Worm (Caenorhabditis elegans) whole organism, mixed stage, embryonic: ENCODE data around the gene nhr-121.
"Not testable (repeated sequence)": the region's sequence is repeated elsewhere in the genome, so short reads cannot be mapped to it uniquely, and the experiment has no call there.

ENCODE experiments used
- M03D4.4 ChIP-seq: sonication (generic microtip); optimal IDR thresholded peaks from 2 replicates; lab custom pipeline; 2017; ENCODE audit warnings: mild to moderate bottlenecking, missing genetic modification characterization, missing compliant biosample characterization
- bed-3 ChIP-seq: fragments of 200-800 bp; sonication (Bioruptor generic); optimal IDR thresholded peaks from 3 replicates; lab custom pipeline; 2018; ENCODE audit warnings: mild to moderate bottlenecking, missing genetic modification characterization, moderate library complexity, missing compliant biosample characterization
- blmp-1 ChIP-seq: fragments of 150-350 bp; optimal IDR thresholded peaks from 2 replicates; lab custom pipeline; 2014; ENCODE audit warnings: missing biosample characterization, missing genetic modification characterization
- ceh-39 ChIP-seq: fragments of 150-350 bp; optimal IDR thresholded peaks from 2 replicates; lab custom pipeline; 2014; ENCODE audit warnings: missing biosample characterization, missing genetic modification characterization
- ceh-43 ChIP-seq: fragments of 200-800 bp; sonication (Bioruptor generic); optimal IDR thresholded peaks from 2 replicates; lab custom pipeline; 2018; ENCODE audit warnings: mild to moderate bottlenecking, missing genetic modification characterization, moderate library complexity, missing compliant biosample characterization
- ces-1 ChIP-seq: fragments of 150-350 bp; optimal IDR thresholded peaks from 2 replicates; lab custom pipeline; 2014; ENCODE audit warnings: missing biosample characterization, missing genetic modification reagents, missing genetic modification characterization
- cnd-1 ChIP-seq: fragments of 200-800 bp; sonication (Bioruptor generic); optimal IDR thresholded peaks from 2 replicates; lab custom pipeline; 2018; ENCODE audit warnings: mild to moderate bottlenecking, missing genetic modification characterization, missing compliant biosample characterization
- elt-1 ChIP-seq: sonication (generic microtip); optimal IDR thresholded peaks from 2 replicates; lab custom pipeline; 2017; ENCODE audit warnings: missing genetic modification characterization, mild to moderate bottlenecking, missing compliant biosample characterization, antibody characterized with exemption, moderate library complexity, borderline replicate concordance; ENCODE audit not compliant: insufficient read depth
- elt-3 ChIP-seq: fragments of 150-350 bp; optimal IDR thresholded peaks from 2 replicates; lab custom pipeline; 2014; ENCODE audit warnings: missing biosample characterization, missing genetic modification characterization
- ham-2 ChIP-seq: fragments of 200-800 bp; sonication (Bioruptor generic); optimal IDR thresholded peaks from 2 replicates; lab custom pipeline; 2018; ENCODE audit warnings: mild to moderate bottlenecking, missing genetic modification characterization, missing compliant biosample characterization
- hlh-1 ChIP-seq: fragments of 150-350 bp; optimal IDR thresholded peaks from 2 replicates; lab custom pipeline; 2014; ENCODE audit warnings: missing biosample characterization, missing genetic modification reagents, missing genetic modification characterization
- lin-13 ChIP-seq: fragments of 150-350 bp; optimal IDR thresholded peaks from 2 replicates; lab custom pipeline; 2014; ENCODE audit warnings: missing biosample characterization, missing genetic modification characterization
- lin-32 ChIP-seq: fragments of 200-800 bp; sonication (Bioruptor generic); optimal IDR thresholded peaks from 2 replicates; lab custom pipeline; 2018; ENCODE audit warnings: mild to moderate bottlenecking, missing genetic modification characterization, missing compliant biosample characterization
- lsy-2 ChIP-seq: fragments of 150-350 bp; optimal IDR thresholded peaks from 2 replicates; lab custom pipeline; 2014; ENCODE audit warnings: missing biosample characterization, missing genetic modification characterization
- mab-5 ChIP-seq: fragments of 150-350 bp; optimal IDR thresholded peaks from 2 replicates; lab custom pipeline; 2014; ENCODE audit warnings: missing biosample characterization, missing genetic modification characterization
- mep-1 ChIP-seq: fragments of 150-350 bp; optimal IDR thresholded peaks from 2 replicates; lab custom pipeline; 2017; ENCODE audit warnings: missing biosample characterization, missing genetic modification reagents, missing genetic modification characterization, inconsistent platforms
- nhr-12 ChIP-seq: fragments of 150-350 bp; optimal IDR thresholded peaks from 2 replicates; lab custom pipeline; 2014; ENCODE audit warnings: missing biosample characterization, missing genetic modification characterization
- nhr-237 ChIP-seq: fragments of 150-350 bp; optimal IDR thresholded peaks from 2 replicates; lab custom pipeline; 2014; ENCODE audit warnings: missing biosample characterization, missing genetic modification characterization
- nhr-28 ChIP-seq: fragments of 150-350 bp; optimal IDR thresholded peaks from 2 replicates; lab custom pipeline; 2014; ENCODE audit warnings: missing biosample characterization, missing genetic modification characterization
- nhr-76 ChIP-seq: sonication (generic microtip); optimal IDR thresholded peaks from 2 replicates; lab custom pipeline; 2017; ENCODE audit warnings: missing biosample characterization, missing genetic modification characterization
- pha-4 ChIP-seq: fragments of 150-350 bp; optimal IDR thresholded peaks from 2 replicates; lab custom pipeline; 2018; ENCODE audit warnings: missing biosample characterization, missing genetic modification reagents, missing genetic modification characterization
- sem-2 ChIP-seq: fragments of 200-800 bp; sonication (Bioruptor generic); optimal IDR thresholded peaks from 2 replicates; lab custom pipeline; 2018; ENCODE audit warnings: mild to moderate bottlenecking, missing genetic modification characterization, missing compliant biosample characterization
- snpc-4 ChIP-seq: fragments of 150-350 bp; optimal IDR thresholded peaks from 2 replicates; lab custom pipeline; 2014; ENCODE audit warnings: missing biosample characterization, missing genetic modification characterization
- sptf-1 ChIP-seq: sonication (generic microtip); optimal IDR thresholded peaks from 2 replicates; lab custom pipeline; 2017; ENCODE audit warnings: mild to moderate bottlenecking, missing genetic modification characterization, moderate library complexity, missing compliant biosample characterization
- tbx-8 ChIP-seq: fragments of 200-800 bp; sonication (Bioruptor generic); optimal IDR thresholded peaks from 2 replicates; lab custom pipeline; 2018; ENCODE audit warnings: mild to moderate bottlenecking, missing genetic modification characterization, moderate library complexity, missing compliant biosample characterization
- unc-120 ChIP-seq: sonication (generic microtip); optimal IDR thresholded peaks from 2 replicates; lab custom pipeline; 2017; ENCODE audit warnings: missing genetic modification characterization, missing compliant biosample characterization; ENCODE audit not compliant: poor library complexity, severe bottlenecking
- ztf-11 ChIP-seq: fragments of 150-350 bp; optimal IDR thresholded peaks from 2 replicates; lab custom pipeline; 2014; ENCODE audit warnings: missing biosample characterization, missing genetic modification characterization

The nhr-121 gene

DNA sequence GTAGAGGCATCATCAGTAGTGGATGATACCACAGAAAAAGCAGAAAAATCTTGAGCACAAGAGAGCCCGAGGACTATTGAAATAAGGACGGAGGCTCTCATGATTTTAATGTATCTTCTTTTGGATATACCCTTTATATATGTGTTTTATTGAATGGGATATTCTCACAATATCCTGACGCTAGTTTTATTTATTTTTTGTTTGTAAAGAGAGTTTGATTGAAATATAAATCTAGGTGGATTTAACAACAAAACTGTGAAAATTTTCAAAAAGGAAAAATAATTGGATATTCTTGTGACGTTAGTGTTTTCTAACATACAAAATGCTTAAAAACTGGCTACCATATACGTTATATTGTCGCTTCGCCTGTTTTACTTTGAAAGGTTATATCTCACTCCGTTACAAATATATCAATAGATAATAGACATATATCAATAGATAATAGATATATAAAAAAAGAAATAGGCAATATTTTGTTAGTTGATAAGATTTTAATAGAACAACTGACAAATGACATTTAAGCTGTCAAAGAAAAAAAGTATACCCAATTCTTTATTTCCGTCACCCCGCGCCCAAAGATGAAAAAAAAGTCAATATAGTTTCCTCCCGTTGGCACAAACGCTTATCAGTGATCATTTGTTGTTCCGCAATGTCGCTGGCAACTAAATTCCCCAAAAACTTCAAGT lies 8.9 kb downstream of the nhr-121 start, which contains the start of the genes E02H9.7 and klo-2:
E02H9.7 (minus strand) TSS at position 101 of the 686 bp plus-strand sequence.
klo-2 (plus strand) TSS at position 636 of the 686 bp plus-strand sequence.
- no peak for TF ChIP-seq nhr-12

DNA sequence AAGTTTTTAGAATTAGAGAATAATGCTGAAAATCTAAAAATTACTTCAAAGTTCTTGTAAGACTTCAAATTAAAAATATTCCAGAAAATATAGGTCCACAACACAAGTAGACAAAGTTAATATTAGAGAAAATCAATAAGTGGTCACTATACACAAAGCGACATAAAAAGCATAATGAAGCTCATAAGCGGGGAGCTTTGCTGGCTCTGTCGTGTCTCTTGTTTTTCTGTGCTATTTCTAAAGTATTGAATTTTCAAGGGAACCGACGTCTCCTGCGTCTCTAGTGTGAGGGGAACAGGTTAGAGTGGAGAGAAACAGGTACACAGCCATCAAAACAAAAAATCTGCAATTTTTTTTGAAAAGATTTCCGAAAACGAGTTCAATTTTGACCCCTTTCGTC lies 16.1 kb downstream of the nhr-121 start, which contains the start of gene E02H9.13:
E02H9.13 (minus strand) TSS at position 199 of the 400 bp plus-strand sequence.
- TF ChIP-seq pha-4 (tag; lab: Kevin White, UChicago) (no peak), ces-1 (GFP tag; lab: Kevin White, UChicago) (peak; percentile 76), cnd-1 (tag; lab: Kevin White, UChicago) (no peak)

DNA sequence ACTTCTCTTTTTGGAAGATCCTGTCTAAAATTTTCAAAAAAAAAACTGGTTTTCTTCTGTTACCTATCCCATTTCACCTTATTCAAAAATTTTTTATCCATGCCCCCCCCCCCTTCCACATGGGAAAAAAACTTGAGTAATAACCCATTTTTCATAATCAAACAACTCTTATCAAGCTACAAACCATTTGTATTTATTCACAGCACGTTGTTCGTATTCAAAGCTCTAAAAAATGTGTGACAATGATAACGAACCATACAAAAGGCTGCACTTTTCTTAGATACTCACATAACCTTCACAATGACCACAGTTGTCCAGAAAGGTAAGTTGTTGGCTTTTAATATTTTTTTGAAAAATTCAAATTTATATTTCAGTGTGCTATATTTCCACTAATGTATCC lies 18.8 kb downstream of the nhr-121 start, which contains the start of gene E02H9.6:
E02H9.6 (plus strand) TSS at position 301 of the 400 bp plus-strand sequence.
- TF ChIP-seq lin-13 (tag; lab: Kevin White, UChicago); tbx-8 (GFP tag; lab: Kevin White, UChicago); unc-120 (tag; lab: Kevin White, UChicago): not testable (repeated sequence)

DNA sequence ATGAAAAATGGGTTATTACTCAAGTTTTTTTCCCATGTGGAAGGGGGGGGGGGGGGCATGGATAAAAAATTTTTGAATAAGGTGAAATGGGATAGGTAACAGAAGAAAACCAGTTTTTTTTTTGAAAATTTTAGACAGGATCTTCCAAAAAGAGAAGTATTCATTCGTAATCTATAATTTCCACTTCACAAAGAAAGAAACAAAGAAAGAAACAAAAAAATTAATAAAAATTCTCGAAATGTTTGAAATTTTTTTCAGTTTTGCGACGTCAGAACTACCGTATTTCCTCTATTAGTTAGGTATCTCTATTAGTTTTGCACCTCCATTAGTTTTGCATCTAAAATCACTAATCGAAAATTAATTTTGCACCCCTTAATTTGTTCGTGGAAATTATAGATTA lies 19.2 kb downstream of the nhr-121 start, which contains the start of gene W04B5.6:
W04B5.6 (minus strand) TSS at position 101 of the 400 bp plus-strand sequence.
- not testable (repeated sequence) for TF ChIP-seq hlh-1, mab-5, mep-1 (tag; lab: Kevin White, UChicago)

DNA sequence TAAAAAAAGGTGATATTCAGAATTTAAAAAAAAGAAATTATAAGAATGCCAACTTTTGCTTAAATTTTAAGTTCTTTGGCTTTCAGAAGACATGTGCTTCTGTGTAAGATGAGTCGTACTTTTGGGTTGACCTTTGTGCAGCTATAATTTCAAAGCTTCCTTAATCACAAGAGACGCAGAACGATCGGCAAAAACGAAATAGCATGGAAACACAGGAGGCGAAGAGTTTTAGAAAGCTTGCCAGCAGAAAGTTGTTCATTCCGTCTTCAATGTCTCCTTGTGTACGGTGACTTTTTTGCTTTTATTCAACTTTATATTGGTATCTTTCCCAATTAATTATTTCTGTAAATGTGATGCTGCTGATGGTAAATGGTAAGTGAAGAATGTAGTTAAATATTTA lies 21.7 kb downstream of the nhr-121 start:
- no peak for TF ChIP-seq elt-1 (tag; lab: Kevin White, UChicago)
- TF ChIP-seq ces-1 (GFP tag; lab: Kevin White, UChicago), result peak; percentile 21

DNA sequence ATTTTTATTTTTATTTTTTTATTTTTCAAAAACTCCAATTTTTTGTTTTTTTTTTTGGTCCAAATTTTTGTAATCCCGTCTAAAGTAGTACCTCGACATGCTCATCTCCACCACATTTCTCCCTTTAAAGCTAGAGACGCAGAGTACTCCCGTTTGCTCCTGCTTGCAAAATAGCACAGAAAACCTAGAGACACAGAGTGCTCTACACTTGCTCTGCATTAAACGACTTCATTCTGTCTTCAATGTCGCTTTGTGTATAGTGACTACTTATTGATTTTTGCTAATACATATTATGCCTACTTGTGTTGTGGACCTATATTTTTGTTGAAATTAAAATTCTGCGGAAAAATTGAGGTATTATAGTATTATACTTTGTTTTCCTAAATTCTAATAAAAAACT lies 28.5 kb downstream of the nhr-121 start, which contains the start of gene W04B5.8:
W04B5.8 (plus strand) TSS at position 195 of the 400 bp plus-strand sequence.
- TF ChIP-seq cnd-1 (tag; lab: Kevin White, UChicago) (no peak), ces-1 (GFP tag; lab: Kevin White, UChicago) (peak; percentile 72), hlh-1 (tag; lab: Kevin White, UChicago) (peak; percentile 8), nhr-76 (no peak), unc-120 (tag; lab: Kevin White, UChicago) (peak; percentile 71)

DNA sequence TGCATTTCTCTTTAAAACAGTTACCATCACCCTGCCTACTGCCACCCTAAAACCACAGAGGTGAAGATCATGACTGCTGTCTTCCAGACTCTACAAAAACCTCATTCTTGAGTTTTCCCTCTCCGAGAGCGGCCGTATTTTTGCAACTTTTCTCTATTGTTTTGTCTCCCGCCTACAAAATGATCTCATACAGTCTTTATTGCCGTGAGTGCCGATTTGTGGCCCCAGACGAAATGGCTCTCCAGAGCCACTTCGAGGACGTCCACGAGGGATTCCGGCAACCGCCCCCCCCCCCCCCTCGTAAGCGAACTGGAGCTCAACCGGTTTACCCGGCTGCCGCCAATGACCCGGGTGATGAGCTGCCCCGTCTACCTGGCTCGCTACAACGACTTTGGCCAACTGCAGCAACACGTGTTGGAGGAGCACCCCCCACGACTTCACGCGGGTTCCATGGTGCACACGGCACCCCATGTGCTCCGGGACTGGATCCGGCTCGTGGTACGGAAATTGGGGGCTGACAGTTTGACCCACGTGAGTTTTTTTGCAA lies 29.8 kb downstream of the nhr-121 start:
- TF ChIP-seq ces-1 (GFP tag; lab: Kevin White, UChicago) (no peak), elt-3 (tag; lab: Kevin White, UChicago) (no peak), ceh-39 (tag; lab: Kevin White, UChicago) (no peak), nhr-28 (tag; lab: Kevin White, UChicago) (no peak)

DNA sequence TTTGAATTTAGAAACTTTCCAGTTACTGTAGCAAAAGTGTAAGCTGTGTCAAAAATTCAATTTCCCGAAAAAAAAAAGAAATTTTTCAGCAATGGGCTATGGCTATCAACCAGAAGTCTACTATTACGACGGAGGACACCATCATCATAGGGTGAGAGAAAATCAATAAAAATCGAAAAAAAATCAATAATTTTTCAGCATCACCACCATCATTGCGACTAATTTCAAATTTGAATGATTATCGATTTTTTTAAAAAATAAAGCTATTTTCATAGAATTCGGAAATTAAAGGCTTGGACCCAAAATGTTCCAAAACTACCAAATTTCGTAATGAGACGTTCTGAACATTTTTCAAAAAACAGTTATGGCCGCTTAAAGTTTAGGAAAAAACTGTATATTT lies 31.0 kb downstream of the nhr-121 start:
- TF ChIP-seq blmp-1 (no peak), nhr-237 (tag; lab: Kevin White, UChicago) (no peak), sem-2 (GFP tag; lab: Kevin White, UChicago) (no peak), sptf-1 (tag; lab: Kevin White, UChicago) (no peak), ceh-43 (GFP tag; lab: Kevin White, UChicago) (no peak), pha-4 (tag; lab: Kevin White, UChicago) (no peak), bed-3 (GFP tag; lab: Kevin White, UChicago) (no peak), M03D4.4 (tag; lab: Kevin White, UChicago) (no peak), snpc-4 (tag; lab: Kevin White, UChicago) (no peak), nhr-12 (no peak), lin-32 (GFP tag; lab: Kevin White, UChicago) (no peak), ham-2 (GFP tag; lab: Kevin White, UChicago) (no peak), lsy-2 (no peak), elt-1 (tag; lab: Kevin White, UChicago) (no peak), ztf-11 (tag; lab: Kevin White, UChicago) (no peak), lin-13 (tag; lab: Kevin White, UChicago) (no peak)
